Worm (Caenorhabditis elegans): ENCODE data around the gene F19F10.11.

- no peak for TF ChIP-seq fos-1 (tag; optimal IDR thresholded peaks at IDR 0.05)
- TF ChIP-seq ceh-9 (tag; optimal IDR thresholded peaks at IDR 0.05), result no peak
- TF ChIP-seq nhr-76 (tag; optimal IDR thresholded peaks at IDR 0.05), result no peak
- no peak for TF ChIP-seq nhr-77 (tag; optimal IDR thresholded peaks at IDR 0.05)
- no peak for TF ChIP-seq ztf-4 (tag; optimal IDR thresholded peaks at IDR 0.05)
- TF ChIP-seq nhr-11 (tag; optimal IDR thresholded peaks at IDR 0.05), result no peak
These were observed 49.5 kb downstream of the F19F10.11 start, which contains the start of gene C54F6.12 for ce11 chrV:7538018-7538417.
